Worm (Caenorhabditis elegans) whole organism, mixed stage, embryonic: ENCODE data around the gene sre-2.

Source experiments
- M03D4.4 ChIP-seq: sonication (generic microtip); optimal IDR thresholded peaks from 2 replicates; lab custom pipeline; 2017; ENCODE audit warnings: mild to moderate bottlenecking, missing genetic modification characterization, missing compliant biosample characterization
- bed-3 ChIP-seq: fragments of 200-800 bp; sonication (Bioruptor generic); optimal IDR thresholded peaks from 3 replicates; lab custom pipeline; 2018; ENCODE audit warnings: mild to moderate bottlenecking, missing genetic modification characterization, moderate library complexity, missing compliant biosample characterization
- blmp-1 ChIP-seq: fragments of 150-350 bp; optimal IDR thresholded peaks from 2 replicates; lab custom pipeline; 2014; ENCODE audit warnings: missing biosample characterization, missing genetic modification characterization
- ceh-39 ChIP-seq: fragments of 150-350 bp; optimal IDR thresholded peaks from 2 replicates; lab custom pipeline; 2014; ENCODE audit warnings: missing biosample characterization, missing genetic modification characterization
- ceh-43 ChIP-seq: fragments of 200-800 bp; sonication (Bioruptor generic); optimal IDR thresholded peaks from 2 replicates; lab custom pipeline; 2018; ENCODE audit warnings: mild to moderate bottlenecking, missing genetic modification characterization, moderate library complexity, missing compliant biosample characterization
- ceh-83 ChIP-seq: fragments of 200-800 bp; sonication (Bioruptor generic); optimal IDR thresholded peaks from 2 replicates; lab custom pipeline; 2018; ENCODE audit warnings: mild to moderate bottlenecking, missing genetic modification characterization, missing compliant biosample characterization
- ces-1 ChIP-seq: fragments of 150-350 bp; optimal IDR thresholded peaks from 2 replicates; lab custom pipeline; 2014; ENCODE audit warnings: missing biosample characterization, missing genetic modification reagents, missing genetic modification characterization
- cnd-1 ChIP-seq: fragments of 200-800 bp; sonication (Bioruptor generic); optimal IDR thresholded peaks from 2 replicates; lab custom pipeline; 2018; ENCODE audit warnings: mild to moderate bottlenecking, missing genetic modification characterization, missing compliant biosample characterization
- drap-1 ChIP-seq: fragments of 200-800 bp; sonication (Bioruptor generic); optimal IDR thresholded peaks from 3 replicates; lab custom pipeline; 2018; ENCODE audit warnings: mild to moderate bottlenecking, missing genetic modification characterization, missing compliant biosample characterization
- elt-1 ChIP-seq: sonication (generic microtip); optimal IDR thresholded peaks from 2 replicates; lab custom pipeline; 2017; ENCODE audit warnings: missing genetic modification characterization, mild to moderate bottlenecking, missing compliant biosample characterization, antibody characterized with exemption, moderate library complexity, borderline replicate concordance; ENCODE audit not compliant: insufficient read depth
- elt-3 ChIP-seq: fragments of 150-350 bp; optimal IDR thresholded peaks from 2 replicates; lab custom pipeline; 2014; ENCODE audit warnings: missing biosample characterization, missing genetic modification characterization
- flh-1 ChIP-seq: fragments of 200-800 bp; sonication (Bioruptor generic); optimal IDR thresholded peaks from 2 replicates; lab custom pipeline; 2018; ENCODE audit warnings: mild to moderate bottlenecking, missing genetic modification characterization, moderate library complexity, missing compliant biosample characterization
- ham-2 ChIP-seq: fragments of 200-800 bp; sonication (Bioruptor generic); optimal IDR thresholded peaks from 2 replicates; lab custom pipeline; 2018; ENCODE audit warnings: mild to moderate bottlenecking, missing genetic modification characterization, missing compliant biosample characterization
- hlh-1 ChIP-seq: fragments of 150-350 bp; optimal IDR thresholded peaks from 2 replicates; lab custom pipeline; 2014; ENCODE audit warnings: missing biosample characterization, missing genetic modification reagents, missing genetic modification characterization
- lin-13 ChIP-seq: fragments of 150-350 bp; optimal IDR thresholded peaks from 2 replicates; lab custom pipeline; 2014; ENCODE audit warnings: missing biosample characterization, missing genetic modification characterization
- lin-32 ChIP-seq: fragments of 200-800 bp; sonication (Bioruptor generic); optimal IDR thresholded peaks from 2 replicates; lab custom pipeline; 2018; ENCODE audit warnings: mild to moderate bottlenecking, missing genetic modification characterization, missing compliant biosample characterization
- lsy-2 ChIP-seq: fragments of 150-350 bp; optimal IDR thresholded peaks from 2 replicates; lab custom pipeline; 2014; ENCODE audit warnings: missing biosample characterization, missing genetic modification characterization
- mab-5 ChIP-seq: fragments of 150-350 bp; optimal IDR thresholded peaks from 2 replicates; lab custom pipeline; 2014; ENCODE audit warnings: missing biosample characterization, missing genetic modification characterization
- mep-1 ChIP-seq: fragments of 150-350 bp; optimal IDR thresholded peaks from 2 replicates; lab custom pipeline; 2017; ENCODE audit warnings: missing biosample characterization, missing genetic modification reagents, missing genetic modification characterization, inconsistent platforms
- nhr-12 ChIP-seq: fragments of 150-350 bp; optimal IDR thresholded peaks from 2 replicates; lab custom pipeline; 2014; ENCODE audit warnings: missing biosample characterization, missing genetic modification characterization
- nhr-2 ChIP-seq: fragments of 150-350 bp; optimal IDR thresholded peaks from 2 replicates; lab custom pipeline; 2014; ENCODE audit warnings: missing biosample characterization, missing genetic modification characterization
- nhr-237 ChIP-seq: fragments of 150-350 bp; optimal IDR thresholded peaks from 2 replicates; lab custom pipeline; 2014; ENCODE audit warnings: missing biosample characterization, missing genetic modification characterization
- nhr-28 ChIP-seq: fragments of 150-350 bp; optimal IDR thresholded peaks from 2 replicates; lab custom pipeline; 2014; ENCODE audit warnings: missing biosample characterization, missing genetic modification characterization
- nhr-76 ChIP-seq: sonication (generic microtip); optimal IDR thresholded peaks from 2 replicates; lab custom pipeline; 2017; ENCODE audit warnings: missing biosample characterization, missing genetic modification characterization
- pha-4 ChIP-seq: fragments of 150-350 bp; optimal IDR thresholded peaks from 2 replicates; lab custom pipeline; 2018; ENCODE audit warnings: missing biosample characterization, missing genetic modification reagents, missing genetic modification characterization
- snpc-4 ChIP-seq: fragments of 150-350 bp; optimal IDR thresholded peaks from 2 replicates; lab custom pipeline; 2014; ENCODE audit warnings: missing biosample characterization, missing genetic modification characterization
- sptf-1 ChIP-seq: sonication (generic microtip); optimal IDR thresholded peaks from 2 replicates; lab custom pipeline; 2017; ENCODE audit warnings: mild to moderate bottlenecking, missing genetic modification characterization, moderate library complexity, missing compliant biosample characterization
- tbx-8 ChIP-seq: fragments of 200-800 bp; sonication (Bioruptor generic); optimal IDR thresholded peaks from 2 replicates; lab custom pipeline; 2018; ENCODE audit warnings: mild to moderate bottlenecking, missing genetic modification characterization, moderate library complexity, missing compliant biosample characterization
- unc-62 ChIP-seq: fragments of 150-350 bp; optimal IDR thresholded peaks from 2 replicates; lab custom pipeline; 2014; ENCODE audit warnings: missing biosample characterization, missing genetic modification reagents, missing genetic modification characterization
- zip-8 ChIP-seq: fragments of 150-350 bp; optimal IDR thresholded peaks from 2 replicates; lab custom pipeline; 2014; ENCODE audit warnings: missing biosample characterization, missing genetic modification characterization

Gene sre-2

DNA sequence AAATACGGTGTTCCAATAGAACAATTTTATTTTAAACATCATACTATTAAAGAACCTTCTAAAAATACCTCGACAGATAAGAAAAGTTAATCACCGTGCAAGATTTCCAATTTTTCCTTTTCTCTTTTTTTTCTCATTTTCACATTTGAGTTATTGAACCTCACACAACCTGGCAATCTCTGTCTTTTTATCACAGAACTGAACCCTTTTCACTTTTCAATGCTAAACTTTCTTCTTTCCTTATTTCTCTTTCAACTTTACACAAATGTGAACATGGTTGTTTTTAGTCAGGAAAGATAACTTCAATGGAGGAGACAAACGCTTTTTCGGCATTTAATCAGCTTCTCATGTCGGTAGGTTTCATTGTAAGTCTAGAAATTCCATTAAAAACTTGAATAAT, 49.1 kb downstream of the sre-2 start, which contains the start of gene T05H10.4:
Gene T05H10.4, plus strand, starts transcription at position 301 of the 400 bp plus-strand sequence.
- TF ChIP-seq flh-1 (GFP tag; lab: Kevin White, UChicago) = no peak
- TF ChIP-seq blmp-1 (tag; lab: Kevin White, UChicago) = no peak
- no peak for TF ChIP-seq nhr-237 (tag; lab: Kevin White, UChicago)
- TF ChIP-seq mab-5 = no peak
- no peak for TF ChIP-seq M03D4.4 (tag; lab: Kevin White, UChicago)
- TF ChIP-seq ceh-39 (tag; lab: Kevin White, UChicago) = no peak
- no peak for TF ChIP-seq nhr-2 (tag; lab: Kevin White, UChicago)
- TF ChIP-seq mep-1 (tag; lab: Kevin White, UChicago) = no peak
- no peak for TF ChIP-seq unc-62 (GFP tag; lab: Kevin White, UChicago)
- TF ChIP-seq bed-3 (GFP tag; lab: Kevin White, UChicago) = no peak
- no peak for TF ChIP-seq sptf-1 (tag; lab: Kevin White, UChicago)
- no peak for TF ChIP-seq nhr-12 (tag; lab: Kevin White, UChicago)
- TF ChIP-seq ces-1 (GFP tag; lab: Kevin White, UChicago) = no peak
- no peak for TF ChIP-seq ham-2 (GFP tag; lab: Kevin White, UChicago)
- TF ChIP-seq elt-3 (tag; lab: Kevin White, UChicago) = no peak
- no peak for TF ChIP-seq nhr-76
- no peak for TF ChIP-seq lin-13
- TF ChIP-seq nhr-28 (tag; lab: Kevin White, UChicago) = no peak
- no peak for TF ChIP-seq drap-1 (GFP tag; lab: Kevin White, UChicago)

ce11 chrII:8052172-8052571, 49.8 kb downstream of the sre-2 start:
- peak; percentile 33 for TF ChIP-seq ces-1 (GFP tag; lab: Kevin White, UChicago)
- TF ChIP-seq bed-3 (GFP tag; lab: Kevin White, UChicago) = no peak
- no peak for TF ChIP-seq drap-1 (GFP tag; lab: Kevin White, UChicago)
- TF ChIP-seq tbx-8 (GFP tag; lab: Kevin White, UChicago) = no peak
- TF ChIP-seq nhr-237 (tag; lab: Kevin White, UChicago) = no peak
- no peak for TF ChIP-seq nhr-12 (tag; lab: Kevin White, UChicago)
- TF ChIP-seq cnd-1 = peak; percentile 51
- no peak for TF ChIP-seq snpc-4 (tag; lab: Kevin White, UChicago)

DNA sequence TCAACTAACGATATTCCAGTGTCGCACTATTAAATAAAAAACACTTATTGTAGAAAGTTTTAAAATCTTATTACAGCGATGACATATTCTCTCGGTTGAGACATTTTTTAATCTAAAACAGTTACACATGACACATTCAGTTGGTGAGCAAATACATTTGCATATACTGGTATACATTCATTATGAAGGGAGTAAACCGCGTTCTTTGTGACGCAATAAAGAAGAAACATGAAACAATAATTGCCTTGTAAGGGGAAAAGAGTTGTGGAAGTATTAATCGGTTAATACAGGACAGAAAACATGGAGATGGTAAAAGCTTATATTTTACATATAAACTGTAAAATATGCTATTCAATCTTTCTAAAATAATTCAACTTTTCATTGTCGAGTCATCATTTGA, 50.6 kb downstream of the sre-2 start:
- TF ChIP-seq drap-1 (GFP tag; lab: Kevin White, UChicago) (no peak), ceh-83 (GFP tag; lab: Kevin White, UChicago) (no peak), nhr-28 (tag; lab: Kevin White, UChicago) (no peak), tbx-8 (GFP tag; lab: Kevin White, UChicago) (no peak), mab-5 (no peak), ces-1 (GFP tag; lab: Kevin White, UChicago) (no peak), unc-62 (GFP tag; lab: Kevin White, UChicago) (no peak), zip-8 (peak; percentile 94), lin-32 (GFP tag; lab: Kevin White, UChicago) (no peak), elt-1 (tag; lab: Kevin White, UChicago) (no peak), nhr-2 (tag; lab: Kevin White, UChicago) (peak; percentile 56), hlh-1 (tag; lab: Kevin White, UChicago) (no peak), lsy-2 (tag; lab: Kevin White, UChicago) (no peak), mep-1 (tag; lab: Kevin White, UChicago) (no peak), nhr-12 (tag; lab: Kevin White, UChicago) (no peak), ceh-43 (GFP tag; lab: Kevin White, UChicago) (no peak), lin-13 (no peak), ceh-39 (tag; lab: Kevin White, UChicago) (no peak)

- no peak for TF ChIP-seq lsy-2 (tag; lab: Kevin White, UChicago)
- TF ChIP-seq pha-4 (tag; lab: Kevin White, UChicago) = no peak
- TF ChIP-seq elt-1 (tag; lab: Kevin White, UChicago) = peak; percentile 41
- TF ChIP-seq zip-8 = no peak
- no peak for TF ChIP-seq lin-13
Observed at ce11 chrII:8050477-8050876, 51.5 kb downstream of the sre-2 start, which contains the start of gene mtre-1. TSS of gene mtre-1 (minus strand) at chrII:8050577.
